Worm (Caenorhabditis elegans): Measurements from ENCODE around the gene Y43F8B.11.

- no peak for TF ChIP-seq lsy-2 (tag; optimal IDR thresholded peaks at IDR 0.05)
- TF ChIP-seq snpc-4 (tag; optimal IDR thresholded peaks at IDR 0.05): no peak
- no peak for TF ChIP-seq R02D3.7 (tag; optimal IDR thresholded peaks at IDR 0.05)
- TF ChIP-seq aly-2 (tag; optimal IDR thresholded peaks at IDR 0.05): no peak
- TF ChIP-seq lin-13 (GFP tag; optimal IDR thresholded peaks at IDR 0.05): no peak
- TF ChIP-seq sma-9 (GFP tag; optimal IDR thresholded peaks at IDR 0.05): no peak
- no peak for TF ChIP-seq sma-9 (tag; optimal IDR thresholded peaks at IDR 0.05)
- TF ChIP-seq nhr-10 (tag; optimal IDR thresholded peaks at IDR 0.05): no peak
- no peak for TF ChIP-seq mab-5 (tag; optimal IDR thresholded peaks at IDR 0.05)
- TF ChIP-seq blmp-1 (tag; optimal IDR thresholded peaks at IDR 0.05; ENCODE audit: insufficient read depth): no peak
- no peak for TF ChIP-seq unc-39 (tag; optimal IDR thresholded peaks at IDR 0.05)
Observed at ce11 chrV:19443599-19443998, 26.9 kb upstream of the Y43F8B.11 start.
